Fruit fly (Drosophila melanogaster) whole organism, adult: Measurements from ENCODE around the gene Cnx99A.
A peak's percentile ranks its signal among the peaks of the same experiment; 100 is the strongest.
"Not testable (repeated sequence)": the region's sequence is repeated elsewhere in the genome, so short reads cannot be mapped to it uniquely, and the experiment has no call there.

Experiments
- CG1620 ChIP-seq: fragments of 200-800 bp; sonication (Bioruptor generic); optimal IDR thresholded peaks from 2 replicates; lab custom pipeline; 2016; ENCODE audit warnings: missing biosample characterization, missing genetic modification characterization
- CG7045 ChIP-seq: fragments of 200-800 bp; sonication (Bioruptor generic); optimal IDR thresholded peaks from 2 replicates; lab custom pipeline; 2017; ENCODE audit warnings: missing biosample characterization, mild to moderate bottlenecking, missing genetic modification characterization
- CG7101 ChIP-seq: fragments of 200-800 bp; sonication (Bioruptor generic); optimal IDR thresholded peaks from 2 replicates; lab custom pipeline; 2018; ENCODE audit warnings: missing biosample characterization, mild to moderate bottlenecking, missing genetic modification characterization, moderate library complexity
- Clk ChIP-seq: fragments of 200-800 bp; sonication (Bioruptor generic); optimal IDR thresholded peaks from 2 replicates; lab custom pipeline; 2017; ENCODE audit warnings: missing biosample characterization, missing genetic modification characterization
- cnc ChIP-seq, 2 experiments: fragments of >200 bp; optimal IDR thresholded peaks; 2 replicates each; lab custom pipeline; 2017
- kay ChIP-seq: fragments of 200-800 bp; sonication (Bioruptor generic); peaks from one replicate; lab custom pipeline; 2016; ENCODE audit warnings: missing biosample characterization, missing genetic modification characterization, borderline replicate concordance
- pad ChIP-seq: fragments of 200-800 bp; sonication (Bioruptor generic); optimal IDR thresholded peaks from 3 replicates; lab custom pipeline; 2017; ENCODE audit warnings: missing biosample characterization, missing genetic modification characterization, mild to moderate bottlenecking, moderate library complexity, missing genetic modification reagents
- tj ChIP-seq: fragments of 200-800 bp; sonication (Bioruptor generic); optimal IDR thresholded peaks from 3 replicates; lab custom pipeline; 2017; ENCODE audit warnings: missing biosample characterization, mild to moderate bottlenecking, missing genetic modification characterization, moderate library complexity

dm6 chr3R:29319481-29320289, at the start of gene Cnx99A:
- TF ChIP-seq tj (peak; percentile 48), CG7045 (GFP tag; lab: Kevin White, UChicago) (peak; percentile 82), CG7101 (tag; lab: Kevin White, UChicago) (peak; percentile 76), kay (peak; percentile 80), Clk (GFP tag; lab: Kevin White, UChicago) (peak; percentile 1), pad (GFP tag; lab: Kevin White, UChicago) (peak; percentile 56), CG1620 (GFP tag; lab: Kevin White, UChicago) (peak; percentile 56)
- TF ChIP-seq cnc (optimal IDR thresholded peaks at IDR 0.05; lab: Kevin White, UChicago): not testable (repeated sequence)
